Fruit fly (Drosophila melanogaster): ENCODE measurements around the gene TwdlX.
A peak's percentile ranks its signal among the peaks of the same experiment; 100 is the strongest.

- TF ChIP-seq CG4496 (GFP tag; IDR thresholded peaks at IDR 0.05), result peak; percentile 80
- no peak for TF ChIP-seq Pif1B (GFP tag; optimal IDR thresholded peaks at IDR 0.05)
- TF ChIP-seq CG17806 (tag; optimal IDR thresholded peaks at IDR 0.05), result no peak
Measured at dm6 chrX:16751579-16752156, 20.8 kb downstream of the TwdlX start, which contains the start of gene goe.
